Fruit fly (Drosophila melanogaster) whole organism, pupa: ENCODE results near the gene ps.

ENCODE experiments used
- CG10348 ChIP-seq: fragments of 200-800 bp; sonication (Bioruptor generic); IDR thresholded peaks from 2 replicates; pipeline ENCODE4 v1.3.6; 2022; ENCODE audit warnings: missing biosample characterization, missing genetic modification characterization
- CG12605 ChIP-seq: fragments of 200-800 bp; sonication (Bioruptor generic); IDR thresholded peaks from 2 replicates; pipeline ENCODE4 v1.3.6; 2022; ENCODE audit warnings: missing biosample characterization, missing genetic modification characterization
- CG13204 ChIP-seq: fragments of 200-800 bp; sonication (Bioruptor generic); optimal IDR thresholded peaks from 2 replicates; lab custom pipeline; 2018; ENCODE audit warnings: missing biosample characterization, mild to moderate bottlenecking, missing genetic modification characterization, moderate library complexity
- CG14655 ChIP-seq: fragments of 200-800 bp; sonication (Bioruptor generic); optimal IDR thresholded peaks from 3 replicates; lab custom pipeline; 2017; ENCODE audit warnings: mild to moderate bottlenecking, missing biosample characterization, missing genetic modification reagents, missing genetic modification characterization
- CG15710 ChIP-seq: fragments of 200-800 bp; sonication (Bioruptor generic); optimal IDR thresholded peaks from 2 replicates; lab custom pipeline; 2018; ENCODE audit warnings: missing biosample characterization, mild to moderate bottlenecking, missing genetic modification characterization, moderate library complexity
- CG17806 ChIP-seq: fragments of 200-800 bp; sonication (Bioruptor generic); optimal IDR thresholded peaks from 2 replicates; lab custom pipeline; 2018; ENCODE audit warnings: missing biosample characterization, mild to moderate bottlenecking, missing genetic modification characterization, moderate library complexity
- CG32121 ChIP-seq: fragments of 200-800 bp; sonication (Bioruptor generic); IDR thresholded peaks from 2 replicates; pipeline ENCODE4 v1.3.6; 2022; ENCODE audit warnings: missing biosample characterization, missing genetic modification characterization
- CG34367 ChIP-seq: fragments of 200-800 bp; sonication (Bioruptor generic); optimal IDR thresholded peaks from 2 replicates; lab custom pipeline; 2018; ENCODE audit warnings: missing biosample characterization, mild to moderate bottlenecking, missing genetic modification characterization
- CG4496 ChIP-seq: fragments of 200-800 bp; sonication (Bioruptor generic); IDR thresholded peaks from 3 replicates; pipeline ENCODE4 v1.3.6; 2022; ENCODE audit warnings: missing biosample characterization, missing genetic modification characterization
- CG8159 ChIP-seq: fragments of 200-800 bp; sonication (Bioruptor generic); optimal IDR thresholded peaks from 3 replicates; lab custom pipeline; 2018; ENCODE audit warnings: missing biosample characterization, mild to moderate bottlenecking, missing genetic modification characterization, moderate library complexity
- CG8301 ChIP-seq: fragments of 200-800 bp; sonication (Bioruptor generic); optimal IDR thresholded peaks from 2 replicates; lab custom pipeline; 2018; ENCODE audit warnings: missing biosample characterization, mild to moderate bottlenecking, missing genetic modification characterization
- CG9948 ChIP-seq: fragments of 200-800 bp; sonication (Bioruptor generic); optimal IDR thresholded peaks from 2 replicates; lab custom pipeline; 2018; ENCODE audit warnings: missing biosample characterization, mild to moderate bottlenecking, missing genetic modification characterization, moderate library complexity
- D1 ChIP-seq: fragments of 200-800 bp; sonication (Bioruptor generic); optimal IDR thresholded peaks from 2 replicates; lab custom pipeline; 2018; ENCODE audit warnings: missing biosample characterization, mild to moderate bottlenecking, missing genetic modification characterization, moderate library complexity
- EcR ChIP-seq: fragments of 200-800 bp; sonication (Bioruptor generic); optimal IDR thresholded peaks from 3 replicates; lab custom pipeline; 2019; ENCODE audit warnings: missing biosample characterization, missing genetic modification characterization, mild to moderate bottlenecking, moderate library complexity, missing genetic modification reagents
- Ets98B ChIP-seq: fragments of 200-800 bp; sonication (Bioruptor generic); IDR thresholded peaks from 2 replicates; pipeline ENCODE4 v1.3.6; 2022; ENCODE audit warnings: missing biosample characterization, missing genetic modification characterization
- Pif1A ChIP-seq: fragments of 200-800 bp; sonication (Bioruptor generic); optimal IDR thresholded peaks from 3 replicates; lab custom pipeline; 2016; ENCODE audit warnings: missing biosample characterization, missing genetic modification characterization
- Pif1B ChIP-seq: fragments of 200-800 bp; sonication (Bioruptor generic); optimal IDR thresholded peaks from 3 replicates; lab custom pipeline; 2016; ENCODE audit warnings: missing biosample characterization, missing genetic modification characterization
- Snoo ChIP-seq: fragments of 200-800 bp; sonication (Bioruptor generic); optimal IDR thresholded peaks from 3 replicates; lab custom pipeline; 2017; ENCODE audit warnings: missing biosample characterization, mild to moderate bottlenecking, missing genetic modification characterization, inconsistent platforms
- fd96Ca ChIP-seq: fragments of 200-800 bp; sonication (Bioruptor generic); IDR thresholded peaks from 3 replicates; pipeline ENCODE4 v1.3.6; 2022; ENCODE audit warnings: missing biosample characterization, missing genetic modification characterization
- gl ChIP-seq: fragments of 200-800 bp; sonication (Bioruptor generic); optimal IDR thresholded peaks from 2 replicates; lab custom pipeline; 2018; ENCODE audit warnings: missing biosample characterization, mild to moderate bottlenecking, missing genetic modification characterization
- rn ChIP-seq: fragments of 200-800 bp; sonication (Bioruptor generic); IDR thresholded peaks from 2 replicates; pipeline ENCODE4 v1.3.6; 2022; ENCODE audit warnings: missing biosample characterization, missing genetic modification characterization

The ps gene

DNA sequence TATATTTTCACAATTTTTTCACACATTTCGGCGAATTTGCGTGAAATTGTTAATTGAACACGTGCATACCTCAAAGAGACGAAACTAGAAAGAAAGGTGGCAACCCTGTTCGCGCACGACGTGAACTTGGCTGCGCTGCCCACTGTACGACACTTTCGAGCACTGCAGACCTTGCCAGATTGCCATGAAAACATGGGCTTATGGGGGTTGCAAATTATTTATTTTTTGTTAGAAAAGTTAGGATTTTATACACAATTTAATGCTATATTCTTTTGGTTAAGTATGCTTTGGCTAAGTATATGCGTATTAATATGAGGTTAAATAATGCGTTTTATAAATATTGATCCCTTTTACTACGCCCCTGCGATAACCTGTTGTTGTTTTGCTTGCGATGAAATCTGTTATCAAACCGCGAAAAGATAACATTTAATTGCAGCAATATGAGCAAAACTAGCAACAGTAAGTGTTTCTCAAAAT is 16.6 kb upstream of the ps start, which contains the start of the genes RpL34b and CG8132:
Gene RpL34b, minus strand, starts transcription at position 100 of the 477 bp plus-strand sequence.
Gene CG8132, plus strand, starts transcription at position 369 of the 477 bp plus-strand sequence.
- TF ChIP-seq rn (GFP tag; lab: Robert Waterston, UW), result peak; percentile 86
- TF ChIP-seq CG8301 (tag; lab: Kevin White, UChicago), result no peak
- TF ChIP-seq CG15710 (tag; lab: Kevin White, UChicago), result peak; percentile 90
- peak; percentile 91 for TF ChIP-seq Snoo (tag; lab: Kevin White, UChicago)
- no peak for TF ChIP-seq CG14655
- TF ChIP-seq CG10348 (GFP tag; lab: Robert Waterston, UW), result peak; percentile 41; the same call in 1 of the 2 replicates
- TF ChIP-seq Pif1B (GFP tag; lab: Kevin White, UChicago), result no peak
- peak; percentile 95 for TF ChIP-seq CG32121
- TF ChIP-seq CG9948 (tag; lab: Kevin White, UChicago), result peak; percentile 81
- peak; percentile 95 for TF ChIP-seq CG4496
- peak; percentile 77; the same call in 2 of the 3 replicates for TF ChIP-seq fd96Ca (GFP tag; lab: Robert Waterston, UW)
- TF ChIP-seq gl (tag; lab: Kevin White, UChicago), result peak; percentile 75
- TF ChIP-seq Ets98B (GFP tag; lab: Robert Waterston, UW), result peak; percentile 93
- peak; percentile 84 for TF ChIP-seq CG17806 (tag; lab: Kevin White, UChicago)
- TF ChIP-seq CG12605, result peak; percentile 89
- TF ChIP-seq CG34367 (tag; lab: Kevin White, UChicago), result peak; percentile 81
- peak; percentile 32 for TF ChIP-seq EcR (GFP tag; lab: Kevin White, UChicago)
- no peak for TF ChIP-seq D1 (tag; lab: Kevin White, UChicago)
- no peak for TF ChIP-seq Pif1A (GFP tag; lab: Kevin White, UChicago)
- TF ChIP-seq CG13204 (GFP tag; lab: Kevin White, UChicago), result no peak
- TF ChIP-seq CG8159, result peak; percentile 90
- TF ChIP-seq, all 21 proteins: peak for 15

- TF ChIP-seq CG15710 (tag; lab: Kevin White, UChicago) (peak; percentile 51), CG9948 (tag; lab: Kevin White, UChicago) (no peak), Pif1B (GFP tag; lab: Kevin White, UChicago) (no peak), CG4496 (peak; percentile 55; the same call in 2 of the 3 replicates), Ets98B (GFP tag; lab: Robert Waterston, UW) (peak; percentile 57), Snoo (tag; lab: Kevin White, UChicago) (peak; percentile 50), fd96Ca (GFP tag; lab: Robert Waterston, UW) (0 out of 3 replicates have a peak, but pooled peaks have one; percentile 52), CG17806 (tag; lab: Kevin White, UChicago) (peak; percentile 40)
Measured at dm6 chr3R:9404104-9404512, 13.6 kb upstream of the ps start, which contains the start of the genes CG9356, BBIP1 and CG8135. Gene CG9356, minus strand, starts transcription at chr3R:9404269. Gene BBIP1, plus strand, starts transcription at chr3R:9404385. Gene CG8135, plus strand, starts transcription at chr3R:9404385.

DNA sequence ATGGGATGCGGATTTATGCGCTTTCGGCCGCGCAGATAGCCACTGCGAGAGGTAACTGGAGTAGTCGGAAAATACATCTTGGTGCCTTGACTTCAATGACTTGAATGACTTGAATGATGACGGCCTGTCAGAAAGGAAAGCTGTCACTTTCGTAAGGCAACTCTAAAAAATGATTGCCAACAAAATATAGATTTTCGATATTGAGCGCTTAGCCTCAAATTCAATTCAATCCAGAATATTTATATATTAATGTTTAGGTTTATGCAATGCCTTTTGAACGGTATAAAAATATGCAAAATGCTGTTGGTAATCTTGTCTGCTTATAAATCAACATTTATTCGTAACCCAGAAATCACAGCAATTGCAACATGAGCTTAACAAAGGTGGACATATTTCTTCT is 9.7 kb upstream of the ps start, which contains the start of gene CG44261:
Gene CG44261, minus strand, starts transcription at position 101 of the 400 bp plus-strand sequence.
- TF ChIP-seq D1 (tag; lab: Kevin White, UChicago) (no peak), CG9948 (tag; lab: Kevin White, UChicago) (no peak), CG8159 (no peak), EcR (GFP tag; lab: Kevin White, UChicago) (no peak), CG34367 (tag; lab: Kevin White, UChicago) (no peak), CG10348 (GFP tag; lab: Robert Waterston, UW) (no peak), CG15710 (tag; lab: Kevin White, UChicago) (no peak), CG4496 (no peak), gl (tag; lab: Kevin White, UChicago) (no peak), fd96Ca (GFP tag; lab: Robert Waterston, UW) (no peak), Snoo (tag; lab: Kevin White, UChicago) (no peak), CG32121 (no peak), CG8301 (tag; lab: Kevin White, UChicago) (no peak)

DNA sequence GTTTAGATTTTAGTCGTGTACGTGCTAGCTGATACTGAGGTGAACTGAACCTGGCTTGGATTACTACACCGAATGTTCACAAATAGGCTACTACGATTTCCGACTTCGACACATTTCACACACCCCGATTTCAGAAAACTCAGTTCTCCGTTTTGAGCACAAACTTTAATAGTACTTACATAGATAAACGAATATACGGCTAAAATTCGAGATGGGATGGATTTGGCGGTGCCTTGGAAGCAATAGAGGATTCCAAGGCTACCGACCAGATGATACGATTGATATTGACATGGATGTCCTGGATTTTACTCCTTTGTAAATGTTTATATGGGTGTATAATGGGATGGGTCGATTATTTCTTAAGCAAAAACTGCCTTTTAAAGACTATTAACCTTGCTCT is 7.6 kb upstream of the ps start, which contains the start of gene betaTub85D:
Gene betaTub85D, minus strand, starts transcription at position 101 of the 400 bp plus-strand sequence.
- TF ChIP-seq CG10348 (GFP tag; lab: Robert Waterston, UW) (no peak), D1 (tag; lab: Kevin White, UChicago) (no peak), CG8159 (no peak), CG9948 (tag; lab: Kevin White, UChicago) (no peak), gl (tag; lab: Kevin White, UChicago) (no peak), Ets98B (GFP tag; lab: Robert Waterston, UW) (no peak), fd96Ca (GFP tag; lab: Robert Waterston, UW) (no peak), CG15710 (tag; lab: Kevin White, UChicago) (no peak), CG13204 (GFP tag; lab: Kevin White, UChicago) (no peak), rn (GFP tag; lab: Robert Waterston, UW) (no peak), Snoo (tag; lab: Kevin White, UChicago) (no peak), Pif1B (GFP tag; lab: Kevin White, UChicago) (no peak), CG12605 (no peak), CG32121 (no peak), Pif1A (GFP tag; lab: Kevin White, UChicago) (no peak), CG14655 (no peak), CG17806 (tag; lab: Kevin White, UChicago) (no peak), CG34367 (tag; lab: Kevin White, UChicago) (no peak)

DNA sequence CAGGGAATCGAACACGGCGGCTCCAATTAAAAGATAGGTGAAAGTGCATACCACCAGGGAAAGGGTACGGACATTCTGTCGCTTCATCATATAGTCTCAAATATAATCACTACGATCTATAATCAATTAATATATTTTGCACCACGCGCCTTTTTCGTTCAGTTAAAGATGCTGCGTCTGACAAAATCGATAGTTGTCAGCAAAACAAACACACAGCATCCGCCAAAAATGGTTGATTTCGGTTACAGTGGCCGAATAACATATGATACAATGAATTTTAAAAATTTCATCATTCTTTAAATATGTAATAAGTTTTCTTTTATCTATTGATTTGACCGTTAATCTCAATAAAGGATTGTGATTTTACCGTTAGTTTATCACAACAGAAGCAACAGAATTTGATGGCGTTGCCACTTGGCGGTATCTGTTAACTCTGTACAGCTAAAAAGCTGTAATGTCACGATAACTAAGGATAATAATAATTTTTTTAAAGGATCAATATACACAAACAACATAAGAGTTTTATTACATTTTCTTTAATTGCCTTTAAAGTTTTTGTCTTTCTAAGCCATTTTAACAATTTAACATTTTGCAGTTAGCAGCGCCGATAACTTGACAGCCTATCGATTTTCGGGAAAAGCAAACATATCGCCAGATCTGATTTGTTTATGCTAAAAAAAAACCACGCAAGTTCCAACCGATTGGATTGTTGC is 5.7 kb upstream of the ps start, which contains the start of the genes Task7 and alpha-Man-IIa:
Gene Task7, minus strand, starts transcription at position 366 of the 713 bp plus-strand sequence.
Gene alpha-Man-IIa, plus strand, starts transcription at position 621 of the 713 bp plus-strand sequence.
- TF ChIP-seq rn (GFP tag; lab: Robert Waterston, UW), result no peak
